Fruit fly (Drosophila melanogaster): ENCODE measurements around the gene Cht11.

DNA sequence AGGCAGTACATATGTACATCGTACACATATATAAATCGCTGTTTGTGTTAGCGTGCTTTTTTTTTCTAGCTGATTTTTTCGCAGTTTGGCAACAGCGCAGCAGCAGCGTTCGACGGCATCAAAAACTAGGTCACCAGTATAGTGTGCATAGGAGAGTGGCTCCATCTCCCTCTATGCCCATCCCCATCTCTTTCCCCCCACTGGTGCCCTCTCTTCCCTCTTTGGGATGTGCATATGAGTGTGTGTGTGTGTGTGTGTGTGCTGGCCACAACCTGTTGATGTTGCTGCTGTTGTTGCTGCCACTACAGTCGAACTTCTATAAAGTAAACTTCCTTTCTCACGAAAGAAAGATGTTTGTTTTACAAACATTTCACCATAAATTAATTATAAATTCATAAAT lies 22.4 kb upstream of the Cht11 start:
- TF ChIP-seq CTCF (optimal IDR thresholded peaks at IDR 0.05): no peak
- TF ChIP-seq CG8478 (optimal IDR thresholded peaks at IDR 0.05): no peak

All from S2 (cell line).